Worm (Caenorhabditis elegans): ENCODE data around the gene nhr-70.

DNA sequence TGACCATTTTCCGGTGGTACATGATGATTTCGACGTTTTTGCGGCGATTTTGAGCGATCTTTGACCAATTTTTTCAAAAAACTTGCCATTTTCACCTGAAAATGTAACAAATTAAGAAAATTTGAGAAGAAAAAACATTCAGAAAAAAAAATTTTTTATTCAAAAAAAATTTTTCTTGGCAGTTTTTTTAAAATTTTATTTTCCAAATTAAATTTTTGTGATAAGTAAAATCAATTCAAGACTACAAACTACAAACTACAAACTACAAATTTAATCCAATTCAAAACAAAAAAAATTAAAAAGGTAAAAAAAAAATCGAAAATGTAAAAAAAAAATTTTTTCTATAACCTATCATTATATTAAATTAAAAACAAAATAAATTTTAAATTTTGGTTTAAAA, 10.4 kb downstream of the nhr-70 start, which contains the start of gene Y69H2.15:
- no peak for TF ChIP-seq ztf-11 (tag; optimal IDR thresholded peaks at IDR 0.05)
- TF ChIP-seq elt-3 (tag; optimal IDR thresholded peaks at IDR 0.05), result no peak
- no peak for TF ChIP-seq fkh-10 (GFP tag; optimal IDR thresholded peaks at IDR 0.05)
- no peak for TF ChIP-seq nhr-12 (tag; optimal IDR thresholded peaks at IDR 0.05)
- TF ChIP-seq nhr-23 (tag; optimal IDR thresholded peaks at IDR 0.05), result no peak
